Fruit fly (Drosophila melanogaster) whole organism, pupa: ENCODE results near the gene CG6126.

Experiments used
- CG10348 ChIP-seq: fragments of 200-800 bp; sonication (Bioruptor generic); IDR thresholded peaks from 2 replicates; pipeline ENCODE4 v1.3.6; 2022; ENCODE audit warnings: missing biosample characterization, missing genetic modification characterization
- CG12605 ChIP-seq: fragments of 200-800 bp; sonication (Bioruptor generic); IDR thresholded peaks from 2 replicates; pipeline ENCODE4 v1.3.6; 2022; ENCODE audit warnings: missing biosample characterization, missing genetic modification characterization
- CG13204 ChIP-seq: fragments of 200-800 bp; sonication (Bioruptor generic); optimal IDR thresholded peaks from 2 replicates; lab custom pipeline; 2018; ENCODE audit warnings: missing biosample characterization, mild to moderate bottlenecking, missing genetic modification characterization, moderate library complexity
- CG14655 ChIP-seq: fragments of 200-800 bp; sonication (Bioruptor generic); optimal IDR thresholded peaks from 3 replicates; lab custom pipeline; 2017; ENCODE audit warnings: mild to moderate bottlenecking, missing biosample characterization, missing genetic modification reagents, missing genetic modification characterization
- CG15710 ChIP-seq: fragments of 200-800 bp; sonication (Bioruptor generic); optimal IDR thresholded peaks from 2 replicates; lab custom pipeline; 2018; ENCODE audit warnings: missing biosample characterization, mild to moderate bottlenecking, missing genetic modification characterization, moderate library complexity
- CG17806 ChIP-seq: fragments of 200-800 bp; sonication (Bioruptor generic); optimal IDR thresholded peaks from 2 replicates; lab custom pipeline; 2018; ENCODE audit warnings: missing biosample characterization, mild to moderate bottlenecking, missing genetic modification characterization, moderate library complexity
- CG32121 ChIP-seq: fragments of 200-800 bp; sonication (Bioruptor generic); IDR thresholded peaks from 2 replicates; pipeline ENCODE4 v1.3.6; 2022; ENCODE audit warnings: missing biosample characterization, missing genetic modification characterization
- CG34367 ChIP-seq: fragments of 200-800 bp; sonication (Bioruptor generic); optimal IDR thresholded peaks from 2 replicates; lab custom pipeline; 2018; ENCODE audit warnings: missing biosample characterization, mild to moderate bottlenecking, missing genetic modification characterization
- CG4496 ChIP-seq: fragments of 200-800 bp; sonication (Bioruptor generic); IDR thresholded peaks from 3 replicates; pipeline ENCODE4 v1.3.6; 2022; ENCODE audit warnings: missing biosample characterization, missing genetic modification characterization
- CG8159 ChIP-seq: fragments of 200-800 bp; sonication (Bioruptor generic); optimal IDR thresholded peaks from 3 replicates; lab custom pipeline; 2018; ENCODE audit warnings: missing biosample characterization, mild to moderate bottlenecking, missing genetic modification characterization, moderate library complexity
- CG8301 ChIP-seq: fragments of 200-800 bp; sonication (Bioruptor generic); optimal IDR thresholded peaks from 2 replicates; lab custom pipeline; 2018; ENCODE audit warnings: missing biosample characterization, mild to moderate bottlenecking, missing genetic modification characterization
- CG9948 ChIP-seq: fragments of 200-800 bp; sonication (Bioruptor generic); optimal IDR thresholded peaks from 2 replicates; lab custom pipeline; 2018; ENCODE audit warnings: missing biosample characterization, mild to moderate bottlenecking, missing genetic modification characterization, moderate library complexity
- D1 ChIP-seq: fragments of 200-800 bp; sonication (Bioruptor generic); optimal IDR thresholded peaks from 2 replicates; lab custom pipeline; 2018; ENCODE audit warnings: missing biosample characterization, mild to moderate bottlenecking, missing genetic modification characterization, moderate library complexity
- EcR ChIP-seq: fragments of 200-800 bp; sonication (Bioruptor generic); optimal IDR thresholded peaks from 3 replicates; lab custom pipeline; 2019; ENCODE audit warnings: missing biosample characterization, missing genetic modification characterization, mild to moderate bottlenecking, moderate library complexity, missing genetic modification reagents
- Ets98B ChIP-seq: fragments of 200-800 bp; sonication (Bioruptor generic); IDR thresholded peaks from 2 replicates; pipeline ENCODE4 v1.3.6; 2022; ENCODE audit warnings: missing biosample characterization, missing genetic modification characterization
- Pif1A ChIP-seq: fragments of 200-800 bp; sonication (Bioruptor generic); optimal IDR thresholded peaks from 3 replicates; lab custom pipeline; 2016; ENCODE audit warnings: missing biosample characterization, missing genetic modification characterization
- Pif1B ChIP-seq: fragments of 200-800 bp; sonication (Bioruptor generic); optimal IDR thresholded peaks from 3 replicates; lab custom pipeline; 2016; ENCODE audit warnings: missing biosample characterization, missing genetic modification characterization
- Snoo ChIP-seq: fragments of 200-800 bp; sonication (Bioruptor generic); optimal IDR thresholded peaks from 3 replicates; lab custom pipeline; 2017; ENCODE audit warnings: missing biosample characterization, mild to moderate bottlenecking, missing genetic modification characterization, inconsistent platforms
- fd96Ca ChIP-seq: fragments of 200-800 bp; sonication (Bioruptor generic); IDR thresholded peaks from 3 replicates; pipeline ENCODE4 v1.3.6; 2022; ENCODE audit warnings: missing biosample characterization, missing genetic modification characterization
- gl ChIP-seq: fragments of 200-800 bp; sonication (Bioruptor generic); optimal IDR thresholded peaks from 2 replicates; lab custom pipeline; 2018; ENCODE audit warnings: missing biosample characterization, mild to moderate bottlenecking, missing genetic modification characterization
- rn ChIP-seq: fragments of 200-800 bp; sonication (Bioruptor generic); IDR thresholded peaks from 2 replicates; pipeline ENCODE4 v1.3.6; 2022; ENCODE audit warnings: missing biosample characterization, missing genetic modification characterization

The CG6126 gene

dm6 chr3R:16173500-16173899 is 29.4 kb downstream of the CG6126 start:
- no peak for TF ChIP-seq CG14655 (GFP tag; lab: Kevin White, UChicago)
- TF ChIP-seq Pif1B (GFP tag; lab: Kevin White, UChicago): no peak
- no peak for TF ChIP-seq EcR (GFP tag; lab: Kevin White, UChicago)
- TF ChIP-seq CG8301 (tag; lab: Kevin White, UChicago): no peak
- TF ChIP-seq Ets98B (GFP tag; lab: Robert Waterston, UW): no peak
- TF ChIP-seq Snoo (tag; lab: Kevin White, UChicago): no peak
- TF ChIP-seq CG10348: no peak
- TF ChIP-seq gl (tag; lab: Kevin White, UChicago): no peak
- no peak for TF ChIP-seq CG34367 (tag; lab: Kevin White, UChicago)
- no peak for TF ChIP-seq CG17806 (tag; lab: Kevin White, UChicago)
- TF ChIP-seq CG32121 (GFP tag; lab: Robert Waterston, UW): no peak
- no peak for TF ChIP-seq rn
- TF ChIP-seq CG4496 (GFP tag; lab: Robert Waterston, UW): no peak
- no peak for TF ChIP-seq CG15710 (tag; lab: Kevin White, UChicago)
- TF ChIP-seq CG8159 (tag; lab: Kevin White, UChicago): no peak

dm6 chr3R:16171747-16172146 is 31.1 kb downstream of the CG6126 start, which contains the start of gene CG8925:
Gene CG8925, plus strand, starts transcription at chr3R:16171991.
- TF ChIP-seq CG8159 (tag; lab: Kevin White, UChicago): no peak
- TF ChIP-seq D1 (tag; lab: Kevin White, UChicago): no peak
- TF ChIP-seq rn: no peak
- TF ChIP-seq CG32121 (GFP tag; lab: Robert Waterston, UW): no peak
- TF ChIP-seq CG9948 (tag; lab: Kevin White, UChicago): no peak

- TF ChIP-seq CG8301 (tag; lab: Kevin White, UChicago): no peak
- no peak for TF ChIP-seq gl (tag; lab: Kevin White, UChicago)
- no peak for TF ChIP-seq CG8159 (tag; lab: Kevin White, UChicago)
- TF ChIP-seq rn: no peak
- TF ChIP-seq CG15710 (tag; lab: Kevin White, UChicago): no peak
- no peak for TF ChIP-seq Ets98B (GFP tag; lab: Robert Waterston, UW)
- no peak for TF ChIP-seq Pif1B (GFP tag; lab: Kevin White, UChicago)
- TF ChIP-seq CG13204 (GFP tag; lab: Kevin White, UChicago): no peak
These were observed 34.8 kb downstream of the CG6126 start for dm6 chr3R:16168088-16168487.

dm6 chr3R:16157564-16158242 is 45.2 kb downstream of the CG6126 start:
- TF ChIP-seq D1 (tag; lab: Kevin White, UChicago) (peak; percentile 52), CG34367 (tag; lab: Kevin White, UChicago) (peak; percentile 25), CG9948 (tag; lab: Kevin White, UChicago) (peak; percentile 54), CG13204 (GFP tag; lab: Kevin White, UChicago) (peak; percentile 70), CG17806 (tag; lab: Kevin White, UChicago) (peak; percentile 57), CG4496 (GFP tag; lab: Robert Waterston, UW) (peak; percentile 50), CG32121 (GFP tag; lab: Robert Waterston, UW) (peak; percentile 55; the same call in 1 of the 2 replicates), Ets98B (GFP tag; lab: Robert Waterston, UW) (peak; percentile 17; the same call in 1 of the 2 replicates), EcR (GFP tag; lab: Kevin White, UChicago) (no peak), CG10348 (no peak), fd96Ca (0 out of 3 replicates have a peak, but pooled peaks have one; percentile 48), CG14655 (GFP tag; lab: Kevin White, UChicago) (peak; percentile 74), CG12605 (GFP tag; lab: Robert Waterston, UW) (peak; percentile 59), Snoo (tag; lab: Kevin White, UChicago) (peak; percentile 63), Pif1A (GFP tag; lab: Kevin White, UChicago) (peak; percentile 67), CG8159 (tag; lab: Kevin White, UChicago) (peak; percentile 73), CG8301 (tag; lab: Kevin White, UChicago) (peak; percentile 73), Pif1B (GFP tag; lab: Kevin White, UChicago) (peak; percentile 51), gl (tag; lab: Kevin White, UChicago) (no peak), rn (no peak), CG15710 (tag; lab: Kevin White, UChicago) (peak; percentile 65)

dm6 chr3R:16156032-16156431 is 46.9 kb downstream of the CG6126 start:
- TF ChIP-seq EcR (GFP tag; lab: Kevin White, UChicago): no peak
- TF ChIP-seq D1 (tag; lab: Kevin White, UChicago): no peak
- TF ChIP-seq rn: no peak
- TF ChIP-seq CG15710 (tag; lab: Kevin White, UChicago): no peak
- no peak for TF ChIP-seq CG8159 (tag; lab: Kevin White, UChicago)

- no peak for TF ChIP-seq EcR (GFP tag; lab: Kevin White, UChicago)
- no peak for TF ChIP-seq gl (tag; lab: Kevin White, UChicago)
- TF ChIP-seq Pif1A (GFP tag; lab: Kevin White, UChicago): no peak
- TF ChIP-seq CG9948 (tag; lab: Kevin White, UChicago): no peak
- TF ChIP-seq CG17806 (tag; lab: Kevin White, UChicago): no peak
- no peak for TF ChIP-seq Snoo (tag; lab: Kevin White, UChicago)
- TF ChIP-seq CG4496 (GFP tag; lab: Robert Waterston, UW): no peak
- no peak for TF ChIP-seq CG15710 (tag; lab: Kevin White, UChicago)
- TF ChIP-seq CG8159 (tag; lab: Kevin White, UChicago): no peak
- no peak for TF ChIP-seq Ets98B (GFP tag; lab: Robert Waterston, UW)
- no peak for TF ChIP-seq CG12605 (GFP tag; lab: Robert Waterston, UW)
- TF ChIP-seq CG8301 (tag; lab: Kevin White, UChicago): no peak
- no peak for TF ChIP-seq fd96Ca
- no peak for TF ChIP-seq CG14655 (GFP tag; lab: Kevin White, UChicago)
- TF ChIP-seq CG34367 (tag; lab: Kevin White, UChicago): no peak
- no peak for TF ChIP-seq D1 (tag; lab: Kevin White, UChicago)
These were observed 48.2 kb downstream of the CG6126 start, which contains the start of gene CG6006 for dm6 chr3R:16154682-16155081. Gene CG6006, plus strand, starts transcription at chr3R:16154982.
